Worm (Caenorhabditis elegans) whole organism, late embryonic: ENCODE measurements around the gene noca-2.

Experiments
- C38D4.7 ChIP-seq: fragments of 200-800 bp; sonication (Bioruptor generic); optimal IDR thresholded peaks from 2 replicates; lab custom pipeline; 2018; ENCODE audit warnings: mild to moderate bottlenecking, missing genetic modification characterization, moderate library complexity, missing compliant biosample characterization
- K02D7.2 ChIP-seq: sonication (generic microtip); optimal IDR thresholded peaks from 2 replicates; lab custom pipeline; 2017; ENCODE audit warnings: mild to moderate bottlenecking, missing genetic modification characterization, missing compliant biosample characterization
- T23F11.4 ChIP-seq: fragments of 200-800 bp; sonication (Bioruptor generic); optimal IDR thresholded peaks from 2 replicates; lab custom pipeline; 2018; ENCODE audit warnings: mild to moderate bottlenecking, missing genetic modification characterization, missing compliant biosample characterization
- ama-1 ChIP-seq: fragments of 150-350 bp; optimal IDR thresholded peaks from 2 replicates; lab custom pipeline; 2014
- ceh-18 ChIP-seq: sonication (generic microtip); optimal IDR thresholded peaks from 2 replicates; lab custom pipeline; 2016; ENCODE audit warnings: missing genetic modification characterization, missing compliant biosample characterization
- ceh-19 ChIP-seq: fragments of 200-800 bp; sonication (Bioruptor generic); optimal IDR thresholded peaks from 2 replicates; lab custom pipeline; 2018; ENCODE audit warnings: mild to moderate bottlenecking, missing genetic modification characterization, missing compliant biosample characterization
- ceh-22 ChIP-seq: sonication (generic microtip); optimal IDR thresholded peaks from 2 replicates; lab custom pipeline; 2017; ENCODE audit warnings: missing biosample characterization, missing genetic modification characterization
- ceh-24 ChIP-seq: sonication (generic microtip); optimal IDR thresholded peaks from 2 replicates; lab custom pipeline; 2016; ENCODE audit warnings: mild to moderate bottlenecking, missing genetic modification characterization, missing compliant biosample characterization
- ceh-31 ChIP-seq: sonication (generic microtip); optimal IDR thresholded peaks from 2 replicates; lab custom pipeline; 2016; ENCODE audit warnings: missing genetic modification characterization, missing compliant biosample characterization
- ceh-45 ChIP-seq: fragments of 200-800 bp; sonication (Bioruptor generic); IDR thresholded peaks from 2 replicates; pipeline ENCODE4 v1.3.6; 2022; ENCODE audit warnings: missing genetic modification reagents, missing genetic modification characterization, missing compliant biosample characterization
- ceh-48 ChIP-seq: sonication (generic microtip); optimal IDR thresholded peaks from 2 replicates; lab custom pipeline; 2016; ENCODE audit warnings: missing genetic modification characterization, inconsistent platforms, missing compliant biosample characterization
- ceh-6 ChIP-seq: fragments of 200-800 bp; sonication (Bioruptor generic); optimal IDR thresholded peaks from 2 replicates; lab custom pipeline; 2018; ENCODE audit warnings: mild to moderate bottlenecking, missing genetic modification characterization, missing compliant biosample characterization
- ceh-9 ChIP-seq: sonication (generic microtip); optimal IDR thresholded peaks from 2 replicates; lab custom pipeline; 2016; ENCODE audit warnings: mild to moderate bottlenecking, missing genetic modification characterization, inconsistent platforms, missing compliant biosample characterization
- elt-2 ChIP-seq: sonication (generic microtip); optimal IDR thresholded peaks from 2 replicates; lab custom pipeline; 2016; ENCODE audit warnings: missing genetic modification reagents, missing genetic modification characterization, missing compliant biosample characterization
- eyg-1 ChIP-seq: sonication (generic microtip); optimal IDR thresholded peaks from 2 replicates; lab custom pipeline; 2016; ENCODE audit warnings: missing genotype, missing genetic modification characterization, missing compliant biosample characterization
- fax-1 ChIP-seq: sonication (generic microtip); optimal IDR thresholded peaks from 2 replicates; lab custom pipeline; 2016; ENCODE audit warnings: missing genotype, missing genetic modification characterization, missing compliant biosample characterization
- fkh-10 ChIP-seq: fragments of 150-350 bp; optimal IDR thresholded peaks from 2 replicates; lab custom pipeline; 2014; ENCODE audit warnings: missing biosample characterization, missing genetic modification reagents, missing genetic modification characterization
- fkh-6 ChIP-seq: sonication (generic microtip); optimal IDR thresholded peaks from 2 replicates; lab custom pipeline; 2016; ENCODE audit warnings: missing genetic modification characterization, missing compliant biosample characterization
- hlh-15 ChIP-seq: sonication (generic microtip); optimal IDR thresholded peaks from 2 replicates; lab custom pipeline; 2016; ENCODE audit warnings: missing genetic modification characterization, missing compliant biosample characterization
- hlh-6 ChIP-seq: sonication (generic microtip); optimal IDR thresholded peaks from 2 replicates; lab custom pipeline; 2016; ENCODE audit warnings: missing genotype, missing genetic modification characterization, missing compliant biosample characterization
- lim-6 ChIP-seq: sonication (generic microtip); optimal IDR thresholded peaks from 2 replicates; lab custom pipeline; 2016; ENCODE audit warnings: missing genetic modification characterization, missing compliant biosample characterization
- lin-11 ChIP-seq: fragments of 200-800 bp; sonication (Bioruptor generic); optimal IDR thresholded peaks from 2 replicates; lab custom pipeline; 2018; ENCODE audit warnings: mild to moderate bottlenecking, missing genetic modification characterization, missing compliant biosample characterization
- mec-3 ChIP-seq: sonication (generic microtip); optimal IDR thresholded peaks from 2 replicates; lab custom pipeline; 2016; ENCODE audit warnings: borderline replicate concordance, missing genetic modification characterization, missing compliant biosample characterization
- nfya-1 ChIP-seq: sonication (generic microtip); optimal IDR thresholded peaks from 2 replicates; lab custom pipeline; 2017; ENCODE audit warnings: missing genetic modification characterization, mild to moderate bottlenecking, missing compliant biosample characterization, antibody characterized with exemption, moderate library complexity
- nhr-11 ChIP-seq: fragments of 150-350 bp; optimal IDR thresholded peaks from 2 replicates; lab custom pipeline; 2014; ENCODE audit warnings: missing biosample characterization, missing genetic modification characterization
- npax-4 ChIP-seq: sonication (generic microtip); optimal IDR thresholded peaks from 2 replicates; lab custom pipeline; 2016; ENCODE audit warnings: missing genetic modification characterization, missing compliant biosample characterization
- odd-2 ChIP-seq: sonication (generic microtip); optimal IDR thresholded peaks from 2 replicates; lab custom pipeline; 2017; ENCODE audit warnings: antibody characterized with exemption, mild to moderate bottlenecking, missing genetic modification characterization, missing compliant biosample characterization
- pqm-1 ChIP-seq: sonication (generic microtip); optimal IDR thresholded peaks from 2 replicates; lab custom pipeline; 2016; ENCODE audit warnings: missing genetic modification characterization, missing compliant biosample characterization
- ref-2 ChIP-seq: sonication (generic microtip); optimal IDR thresholded peaks from 2 replicates; lab custom pipeline; 2016; ENCODE audit warnings: missing genetic modification characterization, missing compliant biosample characterization
- rnt-1 ChIP-seq: sonication (generic microtip); optimal IDR thresholded peaks from 2 replicates; lab custom pipeline; 2016; ENCODE audit warnings: missing genetic modification characterization, missing compliant biosample characterization
- sox-2 ChIP-seq: fragments of 200-800 bp; sonication (Bioruptor generic); IDR thresholded peaks from 2 replicates; pipeline ENCODE4 v1.3.6; 2022; ENCODE audit warnings: missing genetic modification reagents, missing genetic modification characterization, missing compliant biosample characterization
- tbx-7 ChIP-seq: sonication (generic microtip); optimal IDR thresholded peaks from 2 replicates; lab custom pipeline; 2016; ENCODE audit warnings: missing genotype, missing genetic modification characterization, missing compliant biosample characterization
- ttx-3 ChIP-seq: sonication (generic microtip); optimal IDR thresholded peaks from 2 replicates; lab custom pipeline; 2016; ENCODE audit warnings: missing genetic modification reagents, missing genetic modification characterization, missing compliant biosample characterization
- unc-3 ChIP-seq, 2 experiments: fragments of 200-800 bp in 1 of 2; sonication (Bioruptor generic) in 1 of 2; sonication (generic microtip) in 1 of 2; conservative IDR thresholded peaks in 1 of 2; optimal IDR thresholded peaks in 1 of 2; 2 replicates each; pipeline versions ENCODE4 v1.3.6 to Lab custom; 2016 to 2022; ENCODE audit warnings: missing compliant biosample characterization in 2 of 2, missing genetic modification characterization in 2 of 2, missing genetic modification reagents in 1 of 2
- unc-55 ChIP-seq: sonication (generic microtip); optimal IDR thresholded peaks from 2 replicates; lab custom pipeline; 2017; ENCODE audit warnings: missing biosample characterization, missing genetic modification reagents, missing genetic modification characterization
- unc-86 ChIP-seq: sonication (generic microtip); optimal IDR thresholded peaks from 2 replicates; lab custom pipeline; 2016; ENCODE audit warnings: missing genetic modification characterization, missing compliant biosample characterization
- ztf-16 ChIP-seq: sonication (generic microtip); optimal IDR thresholded peaks from 2 replicates; lab custom pipeline; 2017; ENCODE audit warnings: missing genetic modification characterization, missing compliant biosample characterization

noca-2 gene

ce11 chrX:11675573-11675972, 8.6 kb downstream of the noca-2 start:
- TF ChIP-seq fax-1 (tag; lab: Kevin White, UChicago) (no peak), ceh-31 (tag; lab: Kevin White, UChicago) (peak; percentile 21), nfya-1 (no peak), ceh-45 (GFP tag; lab: Robert Waterston, UW) (no peak)

DNA sequence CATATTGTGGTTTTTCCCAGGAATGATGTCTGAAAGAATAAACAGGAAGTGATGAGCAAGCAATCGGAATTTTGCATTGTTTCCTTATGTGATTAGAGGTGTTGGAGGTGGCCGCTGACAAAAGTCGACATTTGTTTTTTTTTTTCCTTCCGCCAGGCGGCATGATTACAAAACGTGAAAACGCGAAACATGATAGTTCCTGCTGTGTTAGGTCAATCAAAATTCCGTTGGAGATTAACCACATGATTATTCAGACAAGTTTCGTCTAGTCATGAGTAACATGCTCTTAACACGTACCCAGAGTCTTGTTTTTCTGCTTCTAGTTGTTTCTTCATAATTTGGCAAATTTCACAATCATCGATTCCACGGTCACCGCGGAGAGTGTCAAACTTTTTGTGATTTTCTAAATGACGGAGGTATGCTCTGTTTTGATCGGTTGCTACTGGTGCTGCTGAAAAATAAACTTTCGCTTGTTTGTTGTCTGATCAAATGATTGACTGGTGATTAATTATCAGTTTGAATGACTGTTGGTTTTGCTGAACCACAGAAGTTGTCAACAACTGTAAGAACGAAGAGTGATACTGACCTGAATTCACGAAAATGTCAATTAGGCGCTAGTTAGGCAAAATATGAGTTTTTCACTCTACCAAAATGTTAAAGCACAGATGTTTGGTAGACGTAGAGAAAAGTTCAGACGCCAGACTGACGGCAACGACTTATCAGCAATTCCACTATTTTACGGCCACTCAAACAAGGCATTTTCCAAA, 12.5 kb downstream of the noca-2 start:
- TF ChIP-seq sox-2 (GFP tag; lab: Robert Waterston, UW) = no peak
- no peak for TF ChIP-seq fkh-10
- no peak for TF ChIP-seq ceh-31 (tag; lab: Kevin White, UChicago)
- no peak for TF ChIP-seq ceh-24 (tag; lab: Kevin White, UChicago)
- no peak for TF ChIP-seq hlh-15 (tag; lab: Kevin White, UChicago)
- no peak for TF ChIP-seq ttx-3 (tag; lab: Kevin White, UChicago)
- no peak for TF ChIP-seq hlh-6 (tag; lab: Kevin White, UChicago)
- no peak for TF ChIP-seq odd-2 (tag; lab: Kevin White, UChicago)
- TF ChIP-seq tbx-7 (tag; lab: Kevin White, UChicago) = no peak
- no peak for TF ChIP-seq mec-3 (tag; lab: Kevin White, UChicago)
- no peak for TF ChIP-seq nfya-1
- TF ChIP-seq C38D4.7 = no peak
- TF ChIP-seq elt-2 = no peak
- no peak for TF ChIP-seq ceh-48 (tag; lab: Kevin White, UChicago)
- TF ChIP-seq fax-1 (tag; lab: Kevin White, UChicago) = no peak

DNA sequence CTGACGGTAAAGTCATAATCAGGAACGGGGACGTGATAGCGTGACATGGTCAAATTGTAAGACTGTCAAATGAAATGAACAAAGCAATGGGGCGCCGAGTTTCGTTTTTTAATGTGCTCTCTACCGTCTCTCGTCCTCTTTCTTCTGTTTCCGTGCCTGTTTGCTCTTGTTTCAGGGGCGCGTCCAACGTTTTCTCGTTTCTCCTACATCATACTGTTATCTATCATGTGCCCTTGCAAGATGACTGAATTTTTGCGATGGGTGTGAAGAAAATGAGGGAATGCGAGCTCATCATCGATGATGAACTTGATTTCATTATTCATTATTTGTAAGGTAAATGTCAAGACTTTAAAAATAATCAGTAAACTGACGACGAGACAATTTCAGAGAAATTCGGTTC, 13.9 kb downstream of the noca-2 start, which contains the start of gene T04F8.7:
Gene T04F8.7, minus strand, starts transcription at position 130 of the 400 bp plus-strand sequence.
- TF ChIP-seq fkh-6 (tag; lab: Kevin White, UChicago) = no peak

ce11 chrX:11684261-11684660, 17.3 kb downstream of the noca-2 start, which contains the start of gene hnd-1:
Gene hnd-1, plus strand, starts transcription at chrX:11684561.
- no peak for TF ChIP-seq ceh-48 (tag; lab: Kevin White, UChicago)
- TF ChIP-seq pqm-1 (tag; lab: Kevin White, UChicago) = no peak
- no peak for TF ChIP-seq ceh-22 (tag; lab: Kevin White, UChicago)
- no peak for TF ChIP-seq ceh-45 (GFP tag; lab: Robert Waterston, UW)
- TF ChIP-seq C38D4.7 = no peak
- no peak for TF ChIP-seq ceh-6 (GFP tag; lab: Kevin White, UChicago)
- no peak for TF ChIP-seq T23F11.4 (GFP tag; lab: Kevin White, UChicago)
- no peak for TF ChIP-seq eyg-1 (tag; lab: Kevin White, UChicago)
- no peak for TF ChIP-seq lim-6 (tag; lab: Kevin White, UChicago)
- TF ChIP-seq hlh-6 (tag; lab: Kevin White, UChicago) = no peak
- no peak for TF ChIP-seq nfya-1
- no peak for TF ChIP-seq ceh-24 (tag; lab: Kevin White, UChicago)
- no peak for TF ChIP-seq unc-86 (tag; lab: Kevin White, UChicago)
- TF ChIP-seq ceh-19 (GFP tag; lab: Kevin White, UChicago) = no peak
- TF ChIP-seq, all 69 proteins: peak for 0

DNA sequence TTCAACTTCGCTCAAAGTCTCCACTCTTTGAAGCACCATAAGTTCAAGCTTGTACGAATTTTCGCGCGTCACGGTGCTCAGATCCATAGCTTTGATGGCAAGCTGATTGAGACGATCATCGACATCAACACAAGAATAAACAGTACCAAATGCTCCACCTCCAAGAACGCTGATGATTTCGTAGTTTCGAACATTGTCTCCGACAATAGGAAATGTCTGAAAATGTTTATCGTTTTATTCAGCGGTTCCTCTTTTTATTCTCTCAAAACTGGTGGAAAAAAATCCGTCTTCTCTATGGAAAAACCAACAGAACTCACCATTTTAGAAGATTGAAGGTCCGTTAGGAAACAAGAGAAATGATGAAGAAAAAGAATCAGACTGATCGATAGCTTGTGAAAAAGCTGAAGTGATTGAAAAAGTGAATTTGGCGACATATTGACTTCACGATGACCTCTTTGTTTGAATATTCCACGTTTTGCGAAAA, 21.0 kb downstream of the noca-2 start, which contains the start of gene C44C10.7:
Gene C44C10.7, minus strand, starts transcription at position 434 of the 484 bp plus-strand sequence.
- TF ChIP-seq ama-1 (lab: Kevin White, UChicago) (no peak), unc-55 (no peak), ref-2 (tag; lab: Kevin White, UChicago) (no peak), ceh-18 (no peak), rnt-1 (tag; lab: Kevin White, UChicago) (no peak), npax-4 (tag; lab: Kevin White, UChicago) (no peak), sox-2 (GFP tag; lab: Robert Waterston, UW) (no peak), T23F11.4 (GFP tag; lab: Kevin White, UChicago) (no peak), nhr-11 (tag; lab: Kevin White, UChicago) (no peak), ztf-16 (tag; lab: Kevin White, UChicago) (no peak), ceh-9 (tag; lab: Kevin White, UChicago) (no peak), lin-11 (tag; lab: Kevin White, UChicago) (no peak), unc-86 (tag; lab: Kevin White, UChicago) (no peak), K02D7.2 (no peak), ceh-6 (GFP tag; lab: Kevin White, UChicago) (no peak), fax-1 (tag; lab: Kevin White, UChicago) (no peak), unc-3 (GFP tag; conservative IDR thresholded peaks at IDR 0.05; lab: Robert Waterston, UW) (no peak), unc-3 (tag; optimal IDR thresholded peaks at IDR 0.05; lab: Kevin White, UChicago) (no peak), C38D4.7 (no peak)
